Fruit fly (Drosophila melanogaster) whole organism: ENCODE data around the gene Arl1.

Experiments used
- CG8478 ChIP-seq: fragments of >200 bp; optimal IDR thresholded peaks from 2 replicates; lab custom pipeline; 2018; ENCODE audit warnings: inconsistent platforms
- Dll ChIP-seq: fragments of >200 bp; optimal IDR thresholded peaks from 2 replicates; lab custom pipeline; 2017
- EcR ChIP-seq, 2 experiments: fragments of >200 bp; optimal IDR thresholded peaks; 2 replicates each; lab custom pipeline; 2017; ENCODE audit warnings: missing biosample characterization in 2 of 2, missing genetic modification characterization in 2 of 2, missing genetic modification reagents in 2 of 2
- pan ChIP-seq: fragments of >200 bp; optimal IDR thresholded peaks from 2 replicates; lab custom pipeline; 2017
- psq ChIP-seq: fragments of >200 bp; optimal IDR thresholded peaks from 2 replicates; lab custom pipeline; 2017
- usp ChIP-seq: fragments of >200 bp; optimal IDR thresholded peaks from 2 replicates; lab custom pipeline; 2017; ENCODE audit warnings: missing biosample characterization, missing genetic modification characterization, mixed read lengths

Arl1 gene

dm6 chr3L:15974166-15974565 lies 8.8 kb upstream of the Arl1 start:
- no peak for TF ChIP-seq CG8478 (lab: Kevin White, UChicago)
- no peak for TF ChIP-seq Dll
- TF ChIP-seq usp = no peak
- no peak for TF ChIP-seq pan (lab: Kevin White, UChicago)
- TF ChIP-seq psq (lab: Kevin White, UChicago) = no peak
- TF ChIP-seq EcR (GFP tag; optimal IDR thresholded peaks at IDR 0.05; lab: Kevin White, UChicago) = no peak

- TF ChIP-seq EcR (GFP tag; optimal IDR thresholded peaks at IDR 0.05; lab: Kevin White, UChicago) = no peak
- TF ChIP-seq Dll = no peak
- no peak for TF ChIP-seq CG8478 (lab: Kevin White, UChicago)
- no peak for TF ChIP-seq usp
- no peak for TF ChIP-seq pan (lab: Kevin White, UChicago)
- no peak for TF ChIP-seq psq (lab: Kevin White, UChicago)
Observed at dm6 chr3L:15975068-15975467, 7.9 kb upstream of the Arl1 start, which contains the start of gene CG17026. TSS of gene CG17026 (plus strand) at chr3L:15975368.

- TF ChIP-seq CG8478 (lab: Kevin White, UChicago) (no peak), EcR (GFP tag; optimal IDR thresholded peaks at IDR 0.05; lab: Kevin White, UChicago) (no peak), Dll (no peak), psq (lab: Kevin White, UChicago) (no peak), pan (lab: Kevin White, UChicago) (no peak), usp (no peak)
Observed at dm6 chr3L:15976758-15977157, 6.2 kb upstream of the Arl1 start, which contains the start of gene CG17029. TSS of gene CG17029 (plus strand) at chr3L:15976870.

- TF ChIP-seq psq (lab: Kevin White, UChicago) (no peak), usp (no peak)
Observed at dm6 chr3L:15977565-15977964, 5.4 kb upstream of the Arl1 start.

dm6 chr3L:15978224-15978623 lies 4.7 kb upstream of the Arl1 start, which contains the start of gene CG17028:
TSS of gene CG17028 (plus strand) at chr3L:15978524.
- TF ChIP-seq EcR (GFP tag; optimal IDR thresholded peaks at IDR 0.05; lab: Kevin White, UChicago) = no peak
- no peak for TF ChIP-seq psq (lab: Kevin White, UChicago)
- no peak for TF ChIP-seq Dll
- TF ChIP-seq pan (lab: Kevin White, UChicago) = no peak

dm6 chr3L:15979240-15979639 lies 3.7 kb upstream of the Arl1 start:
- TF ChIP-seq psq (lab: Kevin White, UChicago) = no peak
- TF ChIP-seq pan (lab: Kevin White, UChicago) = no peak
- no peak for TF ChIP-seq Dll
- TF ChIP-seq EcR (GFP tag; optimal IDR thresholded peaks at IDR 0.05; lab: Kevin White, UChicago) = no peak

dm6 chr3L:15979912-15980311 lies 3.0 kb upstream of the Arl1 start, which contains the start of gene CG17027:
TSS of gene CG17027 (plus strand) at chr3L:15980100.
- TF ChIP-seq CG8478 (lab: Kevin White, UChicago) (no peak), Dll (no peak)

- no peak for TF ChIP-seq CG8478 (lab: Kevin White, UChicago)
- no peak for TF ChIP-seq pan (lab: Kevin White, UChicago)
- no peak for TF ChIP-seq Dll
- no peak for TF ChIP-seq EcR (GFP tag; optimal IDR thresholded peaks at IDR 0.05; lab: Kevin White, UChicago)
- no peak for TF ChIP-seq usp
- TF ChIP-seq psq (lab: Kevin White, UChicago) = no peak
Observed at dm6 chr3L:15981403-15981802, 1.5 kb upstream of the Arl1 start.

dm6 chr3L:15982148-15982547 lies 787 bp upstream of the Arl1 start:
- TF ChIP-seq Dll = no peak

dm6 chr3L:15987635-15988034 lies 4.7 kb downstream of the Arl1 start, which contains the start of gene PolD1:
TSS of gene PolD1 (minus strand) at chr3L:15987815.
- TF ChIP-seq CG8478 (lab: Kevin White, UChicago) (no peak), pan (lab: Kevin White, UChicago) (no peak), usp (no peak), EcR (GFP tag; optimal IDR thresholded peaks at IDR 0.05; lab: Kevin White, UChicago) (no peak), psq (lab: Kevin White, UChicago) (no peak), Dll (no peak)

dm6 chr3L:15988039-15988546 lies 5.2 kb downstream of the Arl1 start, which contains the start of gene Hip14:
TSS of gene Hip14 (plus strand) at chr3L:15988236.
- TF ChIP-seq pan (lab: Kevin White, UChicago) (no peak), psq (lab: Kevin White, UChicago) (no peak), CG8478 (lab: Kevin White, UChicago) (no peak), EcR (GFP tag; optimal IDR thresholded peaks at IDR 0.05; lab: Kevin White, UChicago) (no peak), usp (no peak), Dll (no peak)

dm6 chr3L:15996019-15996418 lies 13.1 kb downstream of the Arl1 start:
- TF ChIP-seq EcR (GFP tag; optimal IDR thresholded peaks at IDR 0.05; lab: Kevin White, UChicago) (no peak), Dll (no peak), pan (lab: Kevin White, UChicago) (no peak), psq (lab: Kevin White, UChicago) (no peak), usp (no peak), CG8478 (lab: Kevin White, UChicago) (no peak)

- TF ChIP-seq EcR (GFP tag; optimal IDR thresholded peaks at IDR 0.05; lab: Kevin White, UChicago) (no peak), Dll (no peak), psq (lab: Kevin White, UChicago) (no peak), pan (lab: Kevin White, UChicago) (no peak), usp (no peak), CG8478 (lab: Kevin White, UChicago) (no peak)
Observed at dm6 chr3L:15998217-15998616, 15.3 kb downstream of the Arl1 start.
